Worm (Caenorhabditis elegans) whole organism, L4 larva: Measurements from ENCODE around the gene mrpl-12.
A peak's percentile ranks its signal among the peaks of the same experiment; 100 is the strongest.

Experiments used
- T26A8.4 ChIP-seq: fragments of 200-800 bp; sonication (Bioruptor generic); IDR thresholded peaks from 2 replicates; pipeline ENCODE4 v1.3.6; 2022; ENCODE audit warnings: missing genetic modification characterization, missing compliant biosample characterization
- ZK337.2 ChIP-seq: fragments of 200-800 bp; sonication (Bioruptor generic); IDR thresholded peaks from 2 replicates; pipeline ENCODE4 v1.3.6; 2022; ENCODE audit warnings: missing genetic modification reagents, missing genetic modification characterization, missing compliant biosample characterization
- ZK546.5 ChIP-seq, 2 experiments: sonication (generic microtip); optimal IDR thresholded peaks; 2 replicates each; lab custom pipeline; 2017; ENCODE audit warnings: missing biosample characterization in 2 of 2, missing genetic modification characterization in 2 of 2
- ama-1 ChIP-seq: fragments of 150-350 bp; optimal IDR thresholded peaks from 2 replicates; lab custom pipeline; 2014; ENCODE audit warnings: inconsistent platforms, mixed read lengths
- ces-1 ChIP-seq: fragments of 150-350 bp; sonication (generic microtip); optimal IDR thresholded peaks from 4 replicates; lab custom pipeline; 2014; ENCODE audit warnings: missing biosample characterization, missing genetic modification reagents, missing genetic modification characterization
- dve-1 ChIP-seq: sonication (generic microtip); optimal IDR thresholded peaks from 2 replicates; lab custom pipeline; 2017; ENCODE audit warnings: antibody characterized with exemption, mild to moderate bottlenecking, missing genetic modification characterization, missing compliant biosample characterization; ENCODE audit not compliant: insufficient read depth
- fkh-10 ChIP-seq: fragments of 150-350 bp; optimal IDR thresholded peaks from 2 replicates; lab custom pipeline; 2014; ENCODE audit warnings: missing biosample characterization, missing genetic modification reagents, missing genetic modification characterization
- lin-39 ChIP-seq: fragments of 150-350 bp; optimal IDR thresholded peaks from 2 replicates; lab custom pipeline; 2014; ENCODE audit warnings: missing biosample characterization, missing genetic modification reagents, missing genetic modification characterization
- nhr-102 ChIP-seq: sonication (generic microtip); optimal IDR thresholded peaks from 2 replicates; lab custom pipeline; 2016; ENCODE audit warnings: mild to moderate bottlenecking, missing genetic modification characterization, moderate library complexity, missing compliant biosample characterization
- nhr-11 ChIP-seq: fragments of 150-350 bp; optimal IDR thresholded peaks from 2 replicates; lab custom pipeline; 2014; ENCODE audit warnings: missing biosample characterization, missing genetic modification characterization
- nhr-6 ChIP-seq: fragments of 150-350 bp; optimal IDR thresholded peaks from 2 replicates; lab custom pipeline; 2014; ENCODE audit warnings: missing biosample characterization, missing genetic modification characterization
- nhr-76 ChIP-seq: fragments of 150-350 bp; optimal IDR thresholded peaks from 2 replicates; lab custom pipeline; 2014; ENCODE audit warnings: missing biosample characterization, missing genetic modification characterization
- nhr-77 ChIP-seq: fragments of 150-350 bp; optimal IDR thresholded peaks from 2 replicates; lab custom pipeline; 2014; ENCODE audit warnings: missing biosample characterization, missing genetic modification characterization
- pqm-1 ChIP-seq: sonication (generic microtip); optimal IDR thresholded peaks from 2 replicates; lab custom pipeline; 2017; ENCODE audit warnings: missing biosample characterization, missing genetic modification characterization

- no peak for TF ChIP-seq nhr-76
- no peak for TF ChIP-seq fkh-10 (GFP tag; lab: Kevin White, UChicago)
- TF ChIP-seq lin-39: no peak
- peak; percentile 65 for TF ChIP-seq nhr-77 (tag; lab: Kevin White, UChicago)
- TF ChIP-seq dve-1 (tag; lab: Kevin White, UChicago): peak; percentile 68
- TF ChIP-seq ZK546.5 (tag; optimal IDR thresholded peaks at IDR 0.05; lab: Kevin White, UChicago): no peak
- TF ChIP-seq ces-1 (GFP tag; lab: Kevin White, UChicago): no peak
- peak; percentile 57 for TF ChIP-seq T26A8.4 (GFP tag; lab: Robert Waterston, UW)
- TF ChIP-seq pqm-1 (tag; lab: Kevin White, UChicago): peak; percentile 43
- no peak for TF ChIP-seq nhr-102 (tag; lab: Kevin White, UChicago)
- TF ChIP-seq ZK337.2 (GFP tag; lab: Robert Waterston, UW): no peak
- TF ChIP-seq nhr-6 (tag; lab: Kevin White, UChicago): no peak
- TF ChIP-seq nhr-11 (tag; lab: Kevin White, UChicago): no peak
- no peak for TF ChIP-seq ama-1
Measured at ce11 chrIII:10719057-10719456, 11.5 kb downstream of the mrpl-12 start.
